Fruit fly (Drosophila melanogaster) whole organism, prepupa: ENCODE results near the gene CG13288.

Experiments
- CG11762 ChIP-seq: fragments of 200-800 bp; sonication (Bioruptor generic); optimal IDR thresholded peaks from 3 replicates; lab custom pipeline; 2016; ENCODE audit warnings: missing biosample characterization, missing genetic modification characterization; ENCODE audit not compliant: insufficient read depth
- CG3919 ChIP-seq: fragments of 200-800 bp; sonication (Bioruptor generic); optimal IDR thresholded peaks from 3 replicates; lab custom pipeline; 2016; ENCODE audit warnings: missing biosample characterization, missing genetic modification characterization
- CG6854 ChIP-seq: fragments of 200-800 bp; sonication (Bioruptor generic); optimal IDR thresholded peaks from 2 replicates; lab custom pipeline; 2017; ENCODE audit warnings: missing biosample characterization, mild to moderate bottlenecking, missing genetic modification characterization
- CG7368 ChIP-seq: fragments of 200-800 bp; sonication (Bioruptor generic); optimal IDR thresholded peaks from 3 replicates; lab custom pipeline; 2016; ENCODE audit warnings: missing biosample characterization, missing genetic modification characterization
- CG8119 ChIP-seq: fragments of 200-800 bp; sonication (Bioruptor generic); IDR thresholded peaks from 3 replicates; pipeline ENCODE4 v1.3.6; 2022; ENCODE audit warnings: missing biosample characterization, missing genetic modification characterization
- Eip75B ChIP-seq: fragments of 200-800 bp; sonication (Bioruptor generic); optimal IDR thresholded peaks from 3 replicates; lab custom pipeline; 2016; ENCODE audit warnings: missing biosample characterization, missing genetic modification characterization
- Eip78C ChIP-seq: fragments of 200-800 bp; sonication (Bioruptor generic); peaks from one replicate; lab custom pipeline; 2016; ENCODE audit warnings: missing biosample characterization, missing genetic modification characterization
- Hr4 ChIP-seq: fragments of 200-800 bp; sonication (Bioruptor generic); optimal IDR thresholded peaks from 3 replicates; lab custom pipeline; 2016; ENCODE audit warnings: missing biosample characterization, missing genetic modification characterization
- achi ChIP-seq: fragments of 200-800 bp; sonication (Bioruptor generic); optimal IDR thresholded peaks from 3 replicates; lab custom pipeline; 2016; ENCODE audit warnings: missing biosample characterization, missing genetic modification characterization
- dac ChIP-seq: fragments of 200-800 bp; sonication (Bioruptor generic); optimal IDR thresholded peaks from 2 replicates; lab custom pipeline; 2017; ENCODE audit warnings: missing biosample characterization, mild to moderate bottlenecking, missing genetic modification characterization
- eg ChIP-seq: fragments of 200-800 bp; sonication (Bioruptor generic); IDR thresholded peaks from 3 replicates; pipeline ENCODE4 v1.3.6; 2022; ENCODE audit warnings: missing biosample characterization, missing genetic modification characterization
- esn ChIP-seq: fragments of 200-800 bp; sonication (Bioruptor generic); optimal IDR thresholded peaks from 2 replicates; lab custom pipeline; 2016; ENCODE audit warnings: missing biosample characterization, mild to moderate bottlenecking, missing genetic modification characterization, moderate library complexity
- fd59A ChIP-seq: fragments of 200-800 bp; sonication (Bioruptor generic); optimal IDR thresholded peaks from 2 replicates; lab custom pipeline; 2017; ENCODE audit warnings: missing biosample characterization, mild to moderate bottlenecking, missing genetic modification characterization, missing genetic modification reagents
- ss ChIP-seq, 2 experiments: fragments of 200-800 bp; sonication (Bioruptor generic); optimal IDR thresholded peaks; 2 replicates in 1 of 2; 3 replicates in 1 of 2; lab custom pipeline; 2017 to 2018; ENCODE audit warnings: mild to moderate bottlenecking in 2 of 2, missing biosample characterization in 2 of 2, missing genetic modification characterization in 2 of 2, moderate library complexity in 1 of 2

DNA sequence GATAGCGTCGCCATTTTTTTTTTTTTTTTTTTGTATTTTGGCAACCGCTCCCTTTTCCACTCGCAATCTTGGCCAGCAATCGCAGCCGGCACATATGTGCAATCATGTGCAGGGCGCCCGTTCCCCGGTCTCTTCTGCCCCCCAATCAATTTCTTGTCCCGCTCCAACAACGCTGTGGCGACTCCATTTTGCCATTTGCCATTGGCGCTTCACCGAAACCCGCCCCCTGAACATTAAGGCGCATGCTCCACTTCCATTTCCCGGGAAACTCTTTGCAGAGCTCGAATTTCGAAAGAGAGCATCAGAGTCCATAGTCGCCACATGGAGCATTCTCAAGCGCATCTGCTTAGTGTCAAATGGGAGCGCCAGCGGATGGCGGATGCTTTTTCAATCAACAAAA lies 16.1 kb upstream of the CG13288 start:
- TF ChIP-seq fd59A (GFP tag; lab: Kevin White, UChicago), result no peak
- no peak for TF ChIP-seq Hr4 (GFP tag; lab: Kevin White, UChicago)
- TF ChIP-seq CG7368 (GFP tag; lab: Kevin White, UChicago), result no peak
- TF ChIP-seq ss (GFP tag; optimal IDR thresholded peaks at IDR 0.05; lab: Kevin White, UChicago), result no peak
- no peak for TF ChIP-seq CG8119 (GFP tag; lab: Robert Waterston, UW)
- no peak for TF ChIP-seq CG3919
- TF ChIP-seq achi (GFP tag; lab: Kevin White, UChicago), result no peak
- TF ChIP-seq Eip78C (GFP tag; lab: Kevin White, UChicago), result no peak
- no peak for TF ChIP-seq esn (GFP tag; lab: Kevin White, UChicago)
- no peak for TF ChIP-seq eg (GFP tag; lab: Robert Waterston, UW)
- TF ChIP-seq CG11762 (GFP tag; lab: Kevin White, UChicago), result no peak
- no peak for TF ChIP-seq Eip75B (GFP tag; lab: Kevin White, UChicago)
- TF ChIP-seq CG6854, result no peak
- TF ChIP-seq dac (GFP tag; lab: Kevin White, UChicago), result no peak
